Worm (Caenorhabditis elegans) whole organism, mixed stage, embryonic: Measurements from ENCODE around the gene dlc-3.

Experiments used
- M03D4.4 ChIP-seq: sonication (generic microtip); optimal IDR thresholded peaks from 2 replicates; lab custom pipeline; 2017; ENCODE audit warnings: mild to moderate bottlenecking, missing genetic modification characterization, missing compliant biosample characterization
- bed-3 ChIP-seq: fragments of 200-800 bp; sonication (Bioruptor generic); optimal IDR thresholded peaks from 3 replicates; lab custom pipeline; 2018; ENCODE audit warnings: mild to moderate bottlenecking, missing genetic modification characterization, moderate library complexity, missing compliant biosample characterization
- blmp-1 ChIP-seq: fragments of 150-350 bp; optimal IDR thresholded peaks from 2 replicates; lab custom pipeline; 2014; ENCODE audit warnings: missing biosample characterization, missing genetic modification characterization
- ceh-39 ChIP-seq: fragments of 150-350 bp; optimal IDR thresholded peaks from 2 replicates; lab custom pipeline; 2014; ENCODE audit warnings: missing biosample characterization, missing genetic modification characterization
- ceh-43 ChIP-seq: fragments of 200-800 bp; sonication (Bioruptor generic); optimal IDR thresholded peaks from 2 replicates; lab custom pipeline; 2018; ENCODE audit warnings: mild to moderate bottlenecking, missing genetic modification characterization, moderate library complexity, missing compliant biosample characterization
- ceh-83 ChIP-seq: fragments of 200-800 bp; sonication (Bioruptor generic); optimal IDR thresholded peaks from 2 replicates; lab custom pipeline; 2018; ENCODE audit warnings: mild to moderate bottlenecking, missing genetic modification characterization, missing compliant biosample characterization
- ces-1 ChIP-seq: fragments of 150-350 bp; optimal IDR thresholded peaks from 2 replicates; lab custom pipeline; 2014; ENCODE audit warnings: missing biosample characterization, missing genetic modification reagents, missing genetic modification characterization
- cnd-1 ChIP-seq: fragments of 200-800 bp; sonication (Bioruptor generic); optimal IDR thresholded peaks from 2 replicates; lab custom pipeline; 2018; ENCODE audit warnings: mild to moderate bottlenecking, missing genetic modification characterization, missing compliant biosample characterization
- drap-1 ChIP-seq: fragments of 200-800 bp; sonication (Bioruptor generic); optimal IDR thresholded peaks from 3 replicates; lab custom pipeline; 2018; ENCODE audit warnings: mild to moderate bottlenecking, missing genetic modification characterization, missing compliant biosample characterization
- elt-1 ChIP-seq: sonication (generic microtip); optimal IDR thresholded peaks from 2 replicates; lab custom pipeline; 2017; ENCODE audit warnings: missing genetic modification characterization, mild to moderate bottlenecking, missing compliant biosample characterization, antibody characterized with exemption, moderate library complexity, borderline replicate concordance; ENCODE audit not compliant: insufficient read depth
- elt-3 ChIP-seq: fragments of 150-350 bp; optimal IDR thresholded peaks from 2 replicates; lab custom pipeline; 2014; ENCODE audit warnings: missing biosample characterization, missing genetic modification characterization
- flh-1 ChIP-seq: fragments of 200-800 bp; sonication (Bioruptor generic); optimal IDR thresholded peaks from 2 replicates; lab custom pipeline; 2018; ENCODE audit warnings: mild to moderate bottlenecking, missing genetic modification characterization, moderate library complexity, missing compliant biosample characterization
- ham-2 ChIP-seq: fragments of 200-800 bp; sonication (Bioruptor generic); optimal IDR thresholded peaks from 2 replicates; lab custom pipeline; 2018; ENCODE audit warnings: mild to moderate bottlenecking, missing genetic modification characterization, missing compliant biosample characterization
- hlh-1 ChIP-seq: fragments of 150-350 bp; optimal IDR thresholded peaks from 2 replicates; lab custom pipeline; 2014; ENCODE audit warnings: missing biosample characterization, missing genetic modification reagents, missing genetic modification characterization
- lin-13 ChIP-seq: fragments of 150-350 bp; optimal IDR thresholded peaks from 2 replicates; lab custom pipeline; 2014; ENCODE audit warnings: missing biosample characterization, missing genetic modification characterization
- lin-32 ChIP-seq: fragments of 200-800 bp; sonication (Bioruptor generic); optimal IDR thresholded peaks from 2 replicates; lab custom pipeline; 2018; ENCODE audit warnings: mild to moderate bottlenecking, missing genetic modification characterization, missing compliant biosample characterization
- lsy-2 ChIP-seq: fragments of 150-350 bp; optimal IDR thresholded peaks from 2 replicates; lab custom pipeline; 2014; ENCODE audit warnings: missing biosample characterization, missing genetic modification characterization
- mab-5 ChIP-seq: fragments of 150-350 bp; optimal IDR thresholded peaks from 2 replicates; lab custom pipeline; 2014; ENCODE audit warnings: missing biosample characterization, missing genetic modification characterization
- mep-1 ChIP-seq: fragments of 150-350 bp; optimal IDR thresholded peaks from 2 replicates; lab custom pipeline; 2017; ENCODE audit warnings: missing biosample characterization, missing genetic modification reagents, missing genetic modification characterization, inconsistent platforms
- mls-2 ChIP-seq: sonication (generic microtip); optimal IDR thresholded peaks from 2 replicates; lab custom pipeline; 2016; ENCODE audit warnings: mild to moderate bottlenecking, missing genetic modification characterization, moderate library complexity, missing compliant biosample characterization
- nhr-12 ChIP-seq: fragments of 150-350 bp; optimal IDR thresholded peaks from 2 replicates; lab custom pipeline; 2014; ENCODE audit warnings: missing biosample characterization, missing genetic modification characterization
- nhr-2 ChIP-seq: fragments of 150-350 bp; optimal IDR thresholded peaks from 2 replicates; lab custom pipeline; 2014; ENCODE audit warnings: missing biosample characterization, missing genetic modification characterization
- nhr-237 ChIP-seq: fragments of 150-350 bp; optimal IDR thresholded peaks from 2 replicates; lab custom pipeline; 2014; ENCODE audit warnings: missing biosample characterization, missing genetic modification characterization
- nhr-28 ChIP-seq: fragments of 150-350 bp; optimal IDR thresholded peaks from 2 replicates; lab custom pipeline; 2014; ENCODE audit warnings: missing biosample characterization, missing genetic modification characterization
- nhr-76 ChIP-seq: sonication (generic microtip); optimal IDR thresholded peaks from 2 replicates; lab custom pipeline; 2017; ENCODE audit warnings: missing biosample characterization, missing genetic modification characterization
- pha-4 ChIP-seq: fragments of 150-350 bp; optimal IDR thresholded peaks from 2 replicates; lab custom pipeline; 2018; ENCODE audit warnings: missing biosample characterization, missing genetic modification reagents, missing genetic modification characterization
- sem-2 ChIP-seq: fragments of 200-800 bp; sonication (Bioruptor generic); optimal IDR thresholded peaks from 2 replicates; lab custom pipeline; 2018; ENCODE audit warnings: mild to moderate bottlenecking, missing genetic modification characterization, missing compliant biosample characterization
- snpc-4 ChIP-seq: fragments of 150-350 bp; optimal IDR thresholded peaks from 2 replicates; lab custom pipeline; 2014; ENCODE audit warnings: missing biosample characterization, missing genetic modification characterization
- sptf-1 ChIP-seq: sonication (generic microtip); optimal IDR thresholded peaks from 2 replicates; lab custom pipeline; 2017; ENCODE audit warnings: mild to moderate bottlenecking, missing genetic modification characterization, moderate library complexity, missing compliant biosample characterization
- tbx-8 ChIP-seq: fragments of 200-800 bp; sonication (Bioruptor generic); optimal IDR thresholded peaks from 2 replicates; lab custom pipeline; 2018; ENCODE audit warnings: mild to moderate bottlenecking, missing genetic modification characterization, moderate library complexity, missing compliant biosample characterization
- unc-120 ChIP-seq: sonication (generic microtip); optimal IDR thresholded peaks from 2 replicates; lab custom pipeline; 2017; ENCODE audit warnings: missing genetic modification characterization, missing compliant biosample characterization; ENCODE audit not compliant: poor library complexity, severe bottlenecking
- unc-39 ChIP-seq: fragments of 150-350 bp; optimal IDR thresholded peaks from 2 replicates; lab custom pipeline; 2014; ENCODE audit warnings: missing biosample characterization, missing genetic modification characterization
- unc-62 ChIP-seq: fragments of 150-350 bp; optimal IDR thresholded peaks from 2 replicates; lab custom pipeline; 2014; ENCODE audit warnings: missing biosample characterization, missing genetic modification reagents, missing genetic modification characterization
- zip-8 ChIP-seq: fragments of 150-350 bp; optimal IDR thresholded peaks from 2 replicates; lab custom pipeline; 2014; ENCODE audit warnings: missing biosample characterization, missing genetic modification characterization
- ztf-11 ChIP-seq: fragments of 150-350 bp; optimal IDR thresholded peaks from 2 replicates; lab custom pipeline; 2014; ENCODE audit warnings: missing biosample characterization, missing genetic modification characterization

dlc-3 gene

DNA sequence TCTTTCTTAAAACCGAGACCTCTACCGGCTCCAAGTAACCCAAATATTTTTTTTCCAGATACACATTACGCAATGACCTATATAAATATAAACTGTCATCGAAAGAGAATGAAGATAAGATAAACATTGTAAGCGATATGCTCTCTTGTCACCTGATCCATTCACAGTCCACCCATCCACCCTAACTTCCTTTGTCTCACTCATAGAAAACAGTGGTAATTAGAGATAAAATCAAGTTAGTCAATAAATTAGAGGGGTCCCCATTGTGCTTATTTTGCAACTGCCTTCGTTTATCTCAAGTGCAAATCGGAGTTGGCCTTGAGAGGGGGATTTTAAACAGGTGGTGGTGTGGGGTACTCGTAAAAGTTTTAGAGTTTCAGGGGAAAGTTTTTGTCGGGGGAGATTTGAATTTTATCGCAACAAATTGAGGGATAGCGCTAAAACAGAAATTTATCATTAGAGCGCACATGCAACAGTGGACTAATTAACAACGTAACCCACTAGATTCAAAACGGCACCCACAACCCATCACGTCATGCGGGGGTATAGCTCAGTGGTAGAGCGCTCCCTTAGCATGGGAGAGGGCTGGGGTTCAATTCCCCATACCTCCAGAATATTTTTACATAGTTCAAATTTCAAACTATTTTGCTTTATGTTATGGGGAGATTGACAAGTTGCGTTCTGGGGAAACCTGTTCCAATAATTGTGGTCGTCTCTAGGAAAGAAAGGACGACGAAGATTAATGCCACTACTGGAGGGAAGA is 34.0 kb upstream of the dlc-3 start:
- TF ChIP-seq bed-3 (GFP tag; lab: Kevin White, UChicago) (peak; percentile 23), tbx-8 (peak; percentile 68), ceh-83 (peak; percentile 83), lsy-2 (tag; lab: Kevin White, UChicago) (no peak), unc-62 (peak; percentile 8), mep-1 (tag; lab: Kevin White, UChicago) (no peak), mls-2 (peak; percentile 73), nhr-12 (tag; lab: Kevin White, UChicago) (no peak), nhr-237 (no peak), M03D4.4 (peak; percentile 72), hlh-1 (tag; lab: Kevin White, UChicago) (no peak), ceh-43 (GFP tag; lab: Kevin White, UChicago) (peak; percentile 65), ceh-39 (tag; lab: Kevin White, UChicago) (no peak), pha-4 (no peak), blmp-1 (tag; lab: Kevin White, UChicago) (no peak), ztf-11 (no peak), lin-32 (peak; percentile 1), unc-39 (tag; lab: Kevin White, UChicago) (no peak), cnd-1 (tag; lab: Kevin White, UChicago) (peak; percentile 85), snpc-4 (tag; lab: Kevin White, UChicago) (no peak), elt-1 (tag; lab: Kevin White, UChicago) (peak; percentile 69), lin-13 (tag; lab: Kevin White, UChicago) (peak; percentile 41), sptf-1 (tag; lab: Kevin White, UChicago) (peak; percentile 80), zip-8 (tag; lab: Kevin White, UChicago) (peak; percentile 25), unc-120 (tag; lab: Kevin White, UChicago) (peak; percentile 58), sem-2 (GFP tag; lab: Kevin White, UChicago) (peak; percentile 72), mab-5 (tag; lab: Kevin White, UChicago) (no peak), flh-1 (GFP tag; lab: Kevin White, UChicago) (peak; percentile 46), nhr-2 (peak; percentile 75), elt-3 (tag; lab: Kevin White, UChicago) (no peak), nhr-28 (tag; lab: Kevin White, UChicago) (no peak), nhr-76 (no peak), drap-1 (GFP tag; lab: Kevin White, UChicago) (peak; percentile 73), ham-2 (peak; percentile 50), ces-1 (GFP tag; lab: Kevin White, UChicago) (peak; percentile 21)

DNA sequence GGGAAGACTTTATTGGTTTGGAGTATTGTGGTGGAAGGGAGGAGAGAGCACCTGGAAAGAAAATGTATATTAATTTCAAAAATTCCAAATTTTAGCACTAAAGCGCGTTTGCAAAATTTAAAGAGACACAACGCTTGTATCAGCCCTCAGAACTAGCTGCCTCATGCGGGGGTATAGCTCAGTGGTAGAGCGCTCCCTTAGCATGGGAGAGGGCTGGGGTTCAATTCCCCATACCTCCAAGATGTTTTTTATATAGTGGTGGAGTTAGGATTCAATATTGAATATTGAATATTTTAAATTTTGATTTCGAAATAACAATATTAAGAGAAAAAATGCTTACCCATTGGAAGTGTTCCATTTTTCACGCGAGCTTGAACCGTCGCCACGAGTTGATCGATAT is 33.0 kb upstream of the dlc-3 start:
- TF ChIP-seq lin-32 (no peak), bed-3 (GFP tag; lab: Kevin White, UChicago) (no peak), zip-8 (tag; lab: Kevin White, UChicago) (no peak), flh-1 (GFP tag; lab: Kevin White, UChicago) (peak; percentile 42), cnd-1 (tag; lab: Kevin White, UChicago) (peak; percentile 79), unc-120 (tag; lab: Kevin White, UChicago) (peak; percentile 39), mls-2 (peak; percentile 48), nhr-12 (tag; lab: Kevin White, UChicago) (no peak), elt-1 (tag; lab: Kevin White, UChicago) (no peak), lsy-2 (tag; lab: Kevin White, UChicago) (no peak), snpc-4 (tag; lab: Kevin White, UChicago) (no peak), nhr-28 (tag; lab: Kevin White, UChicago) (no peak), ces-1 (GFP tag; lab: Kevin White, UChicago) (no peak), tbx-8 (peak; percentile 15), sptf-1 (tag; lab: Kevin White, UChicago) (peak; percentile 68), ceh-83 (peak; percentile 64), pha-4 (no peak), sem-2 (GFP tag; lab: Kevin White, UChicago) (peak; percentile 52), hlh-1 (tag; lab: Kevin White, UChicago) (no peak), M03D4.4 (peak; percentile 51), drap-1 (GFP tag; lab: Kevin White, UChicago) (peak; percentile 43), ztf-11 (no peak), ham-2 (peak; percentile 0), nhr-76 (no peak)
